Worm (Caenorhabditis elegans): Measurements from ENCODE around the gene cnc-1.

DNA sequence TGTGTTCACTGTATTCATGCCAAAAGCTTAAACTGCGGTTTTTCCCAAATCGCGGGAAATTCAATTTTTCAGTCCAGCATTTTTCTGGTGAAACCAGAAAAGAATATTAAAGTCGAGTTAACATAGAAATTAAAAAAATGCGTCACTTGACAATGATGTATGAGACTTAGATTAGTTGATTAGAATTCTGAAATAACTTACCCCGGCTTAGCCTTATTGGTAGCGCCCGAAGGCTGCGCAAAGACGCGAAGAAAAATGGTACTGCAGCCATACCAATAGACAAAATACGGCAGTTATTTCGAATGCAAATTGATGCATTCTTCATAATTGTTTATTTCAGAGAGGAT is 10.7 kb downstream of the cnc-1 start:
- no peak for TF ChIP-seq nhr-237 (tag; optimal IDR thresholded peaks at IDR 0.05)
- no peak for TF ChIP-seq drap-1 (GFP tag; optimal IDR thresholded peaks at IDR 0.05)
- TF ChIP-seq unc-62 (GFP tag; optimal IDR thresholded peaks at IDR 0.05): no peak
- no peak for TF ChIP-seq lsy-2 (tag; optimal IDR thresholded peaks at IDR 0.05)
- no peak for TF ChIP-seq nhr-28 (tag; optimal IDR thresholded peaks at IDR 0.05)
- TF ChIP-seq unc-39 (tag; optimal IDR thresholded peaks at IDR 0.05): no peak
- no peak for TF ChIP-seq mep-1 (tag; optimal IDR thresholded peaks at IDR 0.05)
- TF ChIP-seq ztf-11 (tag; optimal IDR thresholded peaks at IDR 0.05): no peak
- TF ChIP-seq nhr-76 (tag; optimal IDR thresholded peaks at IDR 0.05): no peak
- no peak for TF ChIP-seq nhr-12 (tag; optimal IDR thresholded peaks at IDR 0.05)
- no peak for TF ChIP-seq ceh-43 (GFP tag; optimal IDR thresholded peaks at IDR 0.05)
